Worm (Caenorhabditis elegans): ENCODE data around the gene ctsa-2.

The ctsa-2 gene

ce11 chrX:6430510-6430909, at the start of gene ctsa-2:
ctsa-2 (minus strand) TSS chrX:6430610.
- TF ChIP-seq nhr-42 (GFP tag; IDR thresholded peaks at IDR 0.05) (no peak), nhr-76 (tag; optimal IDR thresholded peaks at IDR 0.05) (no peak), dmd-8 (GFP tag; IDR thresholded peaks at IDR 0.05) (no peak)

ce11 chrX:6476540-6476939, 46.1 kb upstream of the ctsa-2 start, which contains the start of gene C15B12.1:
C15B12.1 (plus strand) TSS chrX:6476810.
- TF ChIP-seq nhr-11 (tag; optimal IDR thresholded peaks at IDR 0.05) (no peak), rbr-2 (tag; optimal IDR thresholded peaks at IDR 0.05) (no peak), dmd-8 (GFP tag; IDR thresholded peaks at IDR 0.05) (no peak), ceh-28 (tag; optimal IDR thresholded peaks at IDR 0.05) (no peak), php-3 (GFP tag; IDR thresholded peaks at IDR 0.05) (peak; percentile 70), aly-2 (tag; optimal IDR thresholded peaks at IDR 0.05) (no peak), egl-27 (tag; optimal IDR thresholded peaks at IDR 0.05) (no peak), daf-16 (GFP tag; optimal IDR thresholded peaks at IDR 0.05) (no peak), daf-16 (tag; optimal IDR thresholded peaks at IDR 0.05) (no peak), nhr-76 (tag; optimal IDR thresholded peaks at IDR 0.05) (no peak), saeg-2 (GFP tag; IDR thresholded peaks at IDR 0.05) (no peak), F37D6.2 (tag; optimal IDR thresholded peaks at IDR 0.05) (no peak), nhr-25 (tag; optimal IDR thresholded peaks at IDR 0.05; ENCODE audit: borderline replicate concordance, insufficient read depth) (no peak), nhr-28 (tag; optimal IDR thresholded peaks at IDR 0.05) (peak; percentile 22), tag-97 (GFP tag; IDR thresholded peaks at IDR 0.05) (no peak), cey-2 (tag; optimal IDR thresholded peaks at IDR 0.05; ENCODE audit: borderline replicate concordance, insufficient read depth) (no peak), daf-19 (GFP tag; conservative IDR thresholded peaks at IDR 0.05) (no peak), lir-3 (tag; optimal IDR thresholded peaks at IDR 0.05) (no peak), unc-39 (tag; optimal IDR thresholded peaks at IDR 0.05) (no peak), pqm-1 (tag; optimal IDR thresholded peaks at IDR 0.05) (peak; percentile 16), mes-2 (tag; optimal IDR thresholded peaks at IDR 0.05; ENCODE audit: poor library complexity, severe bottlenecking) (no peak), ctbp-1 (GFP tag; IDR thresholded peaks at IDR 0.05) (no peak), dve-1 (tag; optimal IDR thresholded peaks at IDR 0.05; ENCODE audit: insufficient read depth) (peak; percentile 36), Y48G9A.11 (GFP tag; IDR thresholded peaks at IDR 0.05) (no peak), dmd-9 (GFP tag; IDR thresholded peaks at IDR 0.05) (no peak), tra-1 (GFP tag; IDR thresholded peaks at IDR 0.05) (no peak), madf-5 (GFP tag; IDR thresholded peaks at IDR 0.05) (no peak), skn-1 (tag; optimal IDR thresholded peaks at IDR 0.05) (no peak), hlh-11 (tag; optimal IDR thresholded peaks at IDR 0.05) (no peak), T20F7.1 (GFP tag; optimal IDR thresholded peaks at IDR 0.05) (no peak), hlh-30 (tag; optimal IDR thresholded peaks at IDR 0.05; ENCODE audit: insufficient read depth) (no peak), ceh-62 (tag; optimal IDR thresholded peaks at IDR 0.05) (no peak), hif-1 (tag; optimal IDR thresholded peaks at IDR 0.05) (no peak)

ce11 chrX:6473698-6474314, 43.4 kb upstream of the ctsa-2 start, which contains the start of the genes C15B12.4 and C15B12.8:
C15B12.4 (minus strand) TSS chrX:6473748.
C15B12.8 (plus strand) TSS chrX:6474264.
- no peak for TF ChIP-seq dve-1 (tag; optimal IDR thresholded peaks at IDR 0.05; ENCODE audit: insufficient read depth)
- peak in 1 of 2 experiments; percentile 17 for TF ChIP-seq unc-62 (GFP tag; optimal IDR thresholded peaks at IDR 0.05 in 1 of 2)
- TF ChIP-seq unc-62 (tag; optimal IDR thresholded peaks at IDR 0.05): no peak
- TF ChIP-seq daf-16 (GFP tag; optimal IDR thresholded peaks at IDR 0.05): peak in 1 of 2 experiments; percentile 87
- TF ChIP-seq daf-16 (tag; optimal IDR thresholded peaks at IDR 0.05): no peak
